Fruit fly (Drosophila melanogaster) whole organism, embryonic: Measurements from ENCODE around the gene holn1.
A peak's percentile ranks its signal among the peaks of the same experiment; 100 is the strongest.

Experiments used
- BEAF-32 ChIP-seq: fragments of 200-800 bp; sonication (Bioruptor generic); optimal IDR thresholded peaks from 3 replicates; lab custom pipeline; 2017; ENCODE audit warnings: missing biosample characterization, missing genetic modification characterization, mild to moderate bottlenecking, moderate library complexity, missing genetic modification reagents
- Bgb ChIP-seq: fragments of 200-800 bp; sonication (Bioruptor generic); IDR thresholded peaks from 2 replicates; pipeline ENCODE4 v1.3.6; 2022; ENCODE audit warnings: missing biosample characterization, missing genetic modification characterization; ENCODE audit not compliant: partially characterized antibody
- CG11695 ChIP-seq: fragments of 200-800 bp; sonication (Bioruptor generic); IDR thresholded peaks from 3 replicates; pipeline ENCODE4 v1.3.6; 2022; ENCODE audit warnings: missing biosample characterization, missing genetic modification characterization
- CG12071 ChIP-seq: fragments of 200-800 bp; sonication (Bioruptor generic); optimal IDR thresholded peaks from 3 replicates; lab custom pipeline; 2018; ENCODE audit warnings: missing biosample characterization, mild to moderate bottlenecking, missing genetic modification characterization
- CG13287 ChIP-seq: fragments of 200-800 bp; sonication (Bioruptor generic); IDR thresholded peaks from 2 replicates; pipeline ENCODE4 v1.3.6; 2022; ENCODE audit warnings: missing biosample characterization, missing genetic modification characterization; ENCODE audit not compliant: partially characterized antibody
- CG13775 ChIP-seq: fragments of 200-800 bp; sonication (Bioruptor generic); optimal IDR thresholded peaks from 3 replicates; lab custom pipeline; 2017; ENCODE audit warnings: missing biosample characterization, mild to moderate bottlenecking, missing genetic modification characterization
- CG15514 ChIP-seq: fragments of 200-800 bp; sonication (Bioruptor generic); optimal IDR thresholded peaks from 3 replicates; lab custom pipeline; 2017; ENCODE audit warnings: missing biosample characterization, missing genetic modification characterization, mild to moderate bottlenecking, moderate library complexity, missing genetic modification reagents
- CG17612 ChIP-seq: fragments of 200-800 bp; sonication (Bioruptor generic); IDR thresholded peaks from 2 replicates; pipeline ENCODE4 v1.3.6; 2022; ENCODE audit warnings: missing biosample characterization, missing genetic modification characterization
- CG2116 ChIP-seq: fragments of 200-800 bp; sonication (Bioruptor generic); optimal IDR thresholded peaks from 3 replicates; lab custom pipeline; 2018; ENCODE audit warnings: missing biosample characterization, mild to moderate bottlenecking, missing genetic modification characterization
- CG4404 ChIP-seq: fragments of 200-800 bp; sonication (Bioruptor generic); IDR thresholded peaks from 2 replicates; pipeline ENCODE4 v1.3.6; 2022; ENCODE audit warnings: missing biosample characterization, missing genetic modification characterization
- CG4820 ChIP-seq: fragments of 200-800 bp; sonication (Bioruptor generic); optimal IDR thresholded peaks from 3 replicates; lab custom pipeline; 2016; ENCODE audit warnings: missing biosample characterization, missing genetic modification characterization
- CG5180 ChIP-seq: fragments of 200-800 bp; sonication (Bioruptor generic); optimal IDR thresholded peaks from 3 replicates; lab custom pipeline; 2017; ENCODE audit warnings: missing biosample characterization, missing genetic modification characterization, mild to moderate bottlenecking, moderate library complexity, missing genetic modification reagents
- CG6254 ChIP-seq: fragments of 200-800 bp; sonication (Bioruptor generic); optimal IDR thresholded peaks from 3 replicates; lab custom pipeline; 2017; ENCODE audit warnings: mild to moderate bottlenecking, missing biosample characterization, missing genetic modification reagents, missing genetic modification characterization
- CG6765 ChIP-seq: fragments of 200-800 bp; sonication (Bioruptor generic); optimal IDR thresholded peaks from 3 replicates; lab custom pipeline; 2017; ENCODE audit warnings: missing biosample characterization, mild to moderate bottlenecking, missing genetic modification characterization
- CG6791 ChIP-seq: fragments of 200-800 bp; sonication (Bioruptor generic); IDR thresholded peaks from 3 replicates; pipeline ENCODE4 v1.3.6; 2022; ENCODE audit warnings: missing biosample characterization, missing genetic modification characterization; ENCODE audit not compliant: partially characterized antibody
- Dip2 ChIP-seq: fragments of 200-800 bp; sonication (Bioruptor generic); IDR thresholded peaks from 2 replicates; pipeline ENCODE4 v1.3.6; 2022; ENCODE audit warnings: missing biosample characterization, missing genetic modification characterization
- Dll ChIP-seq: fragments of 200-800 bp; sonication (Bioruptor generic); IDR thresholded peaks from 4 replicates; pipeline ENCODE4 v1.3.6; 2022; ENCODE audit warnings: missing biosample characterization, missing genetic modification characterization; ENCODE audit not compliant: partially characterized antibody
- Dp ChIP-seq: fragments of 200-800 bp; sonication (Bioruptor generic); optimal IDR thresholded peaks from 2 replicates; lab custom pipeline; 2018; ENCODE audit warnings: missing biosample characterization, mild to moderate bottlenecking, missing genetic modification characterization, moderate library complexity
- Dref ChIP-seq: fragments of 200-800 bp; sonication (Bioruptor generic); IDR thresholded peaks from 2 replicates; pipeline ENCODE4 v1.3.6; 2022; ENCODE audit warnings: missing biosample characterization, missing genetic modification characterization
- E2f2 ChIP-seq: fragments of 200-800 bp; sonication (Bioruptor generic); IDR thresholded peaks from 2 replicates; pipeline ENCODE4 v1.3.6; 2022; ENCODE audit warnings: missing biosample characterization, missing genetic modification characterization
- MBD-R2 ChIP-seq: fragments of 200-800 bp; sonication (Bioruptor generic); IDR thresholded peaks from 2 replicates; pipeline ENCODE4 v1.3.6; 2022; ENCODE audit warnings: missing biosample characterization, missing genetic modification characterization
- Myb ChIP-seq: fragments of 200-800 bp; sonication (Bioruptor generic); optimal IDR thresholded peaks from 2 replicates; lab custom pipeline; 2016; ENCODE audit warnings: missing biosample characterization, missing genetic modification characterization
- NFAT ChIP-seq: fragments of 200-800 bp; sonication (Bioruptor generic); IDR thresholded peaks from 2 replicates; pipeline ENCODE4 v1.3.6; 2022; ENCODE audit warnings: missing biosample characterization, missing genetic modification characterization
- Ravus ChIP-seq: fragments of 200-800 bp; sonication (Bioruptor generic); IDR thresholded peaks from 2 replicates; pipeline ENCODE4 v1.3.6; 2022; ENCODE audit warnings: missing biosample characterization, missing genetic modification characterization
- Scr ChIP-seq: fragments of 200-800 bp; sonication (Bioruptor generic); IDR thresholded peaks from 2 replicates; pipeline ENCODE4 v1.3.6; 2022; ENCODE audit warnings: missing biosample characterization, missing genetic modification characterization; ENCODE audit not compliant: partially characterized antibody
- Six4 ChIP-seq: fragments of 200-800 bp; sonication (Bioruptor generic); optimal IDR thresholded peaks from 2 replicates; lab custom pipeline; 2016; ENCODE audit warnings: missing biosample characterization, missing genetic modification characterization
- ac ChIP-seq: fragments of 200-800 bp; sonication (Bioruptor generic); optimal IDR thresholded peaks from 3 replicates; lab custom pipeline; 2017; ENCODE audit warnings: missing biosample characterization, mild to moderate bottlenecking, missing genetic modification characterization
- amos ChIP-seq: fragments of 200-800 bp; sonication (Bioruptor generic); IDR thresholded peaks from 2 replicates; pipeline ENCODE4 v1.3.6; 2022; ENCODE audit warnings: missing biosample characterization, missing genetic modification characterization; ENCODE audit not compliant: partially characterized antibody
- bsh ChIP-seq, 2 experiments: fragments of 200-800 bp; sonication (Bioruptor generic); optimal IDR thresholded peaks; 2 replicates each; lab custom pipeline; 2017 to 2018; ENCODE audit warnings: mild to moderate bottlenecking in 2 of 2, missing biosample characterization in 2 of 2, missing genetic modification characterization in 2 of 2, moderate library complexity in 1 of 2
- chif ChIP-seq, 2 experiments: fragments of 200-800 bp; sonication (Bioruptor generic); optimal IDR thresholded peaks; 3 replicates each; lab custom pipeline; 2016; ENCODE audit warnings: missing biosample characterization in 2 of 2, missing genetic modification characterization in 2 of 2
- dati ChIP-seq: fragments of 200-800 bp; sonication (Bioruptor generic); IDR thresholded peaks from 2 replicates; pipeline ENCODE4 v1.3.6; 2022; ENCODE audit warnings: missing biosample characterization, missing genetic modification characterization
- eve ChIP-seq, 2 experiments: fragments of >200 bp; optimal IDR thresholded peaks; 2 replicates each; lab custom pipeline; 2017; ENCODE audit warnings: missing biosample characterization in 2 of 2, missing genetic modification characterization in 2 of 2
- grau ChIP-seq: fragments of 200-800 bp; optimal IDR thresholded peaks from 3 replicates; lab custom pipeline; 2019; ENCODE audit warnings: missing biosample characterization, mild to moderate bottlenecking, missing genetic modification characterization, moderate library complexity
- hbn ChIP-seq: fragments of 200-800 bp; sonication (Bioruptor generic); IDR thresholded peaks from 2 replicates; pipeline ENCODE4 v1.3.6; 2022; ENCODE audit warnings: missing biosample characterization, missing genetic modification characterization; ENCODE audit not compliant: partially characterized antibody
- lab ChIP-seq: fragments of 200-800 bp; sonication (Bioruptor generic); optimal IDR thresholded peaks from 3 replicates; lab custom pipeline; 2017; ENCODE audit warnings: missing biosample characterization, missing genetic modification characterization, mild to moderate bottlenecking, moderate library complexity, missing genetic modification reagents
- nerfin-2 ChIP-seq: fragments of 200-800 bp; sonication (Bioruptor generic); IDR thresholded peaks from 2 replicates; pipeline ENCODE4 v1.3.6; 2022; ENCODE audit warnings: missing biosample characterization, missing genetic modification characterization; ENCODE audit not compliant: partially characterized antibody
- pzg ChIP-seq: fragments of 200-800 bp; sonication (Bioruptor generic); optimal IDR thresholded peaks from 3 replicates; lab custom pipeline; 2018; ENCODE audit warnings: missing biosample characterization, mild to moderate bottlenecking, missing genetic modification characterization, moderate library complexity
- rib ChIP-seq: fragments of 200-800 bp; sonication (Bioruptor generic); IDR thresholded peaks from 2 replicates; pipeline ENCODE4 v1.3.6; 2022; ENCODE audit warnings: missing biosample characterization, missing genetic modification characterization
- row ChIP-seq: fragments of 200-800 bp; sonication (Bioruptor generic); IDR thresholded peaks from 3 replicates; pipeline ENCODE4 v1.3.6; 2022; ENCODE audit warnings: missing biosample characterization, missing genetic modification characterization
- sna ChIP-seq: fragments of 200-800 bp; sonication (Bioruptor generic); IDR thresholded peaks from 2 replicates; pipeline ENCODE4 v1.3.6; 2022; ENCODE audit warnings: missing biosample characterization, missing genetic modification characterization; ENCODE audit not compliant: partially characterized antibody
- stwl ChIP-seq: fragments of 200-800 bp; sonication (Bioruptor generic); optimal IDR thresholded peaks from 3 replicates; lab custom pipeline; 2018; ENCODE audit warnings: missing biosample characterization, mild to moderate bottlenecking, missing genetic modification characterization, moderate library complexity
- wek ChIP-seq: fragments of 200-800 bp; sonication (Bioruptor generic); optimal IDR thresholded peaks from 3 replicates; lab custom pipeline; 2018; ENCODE audit warnings: missing biosample characterization, mild to moderate bottlenecking, missing genetic modification characterization, moderate library complexity
- wor ChIP-seq: fragments of 200-800 bp; sonication (Bioruptor generic); IDR thresholded peaks from 2 replicates; pipeline ENCODE4 v1.3.6; 2022; ENCODE audit warnings: missing biosample characterization, missing genetic modification characterization

The holn1 gene

DNA sequence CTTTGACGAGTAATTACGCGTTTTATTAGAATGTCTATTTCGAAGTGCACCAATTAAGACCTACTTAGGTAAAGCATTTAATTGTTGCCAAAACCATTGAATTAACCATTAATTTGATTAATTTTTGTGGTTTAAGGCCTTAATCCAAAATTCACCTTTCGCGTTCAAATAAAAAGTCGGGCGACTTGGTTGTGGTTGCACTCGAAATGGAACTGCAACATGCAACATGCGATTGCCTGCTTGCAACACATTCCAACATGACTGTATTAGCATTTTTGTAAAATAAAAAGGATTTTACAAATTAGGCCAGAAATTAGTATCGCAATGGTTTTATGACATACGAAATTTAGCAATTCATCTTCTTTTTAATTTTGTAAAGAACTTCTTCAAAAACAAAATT, 39.0 kb downstream of the holn1 start:
- TF ChIP-seq MBD-R2 (GFP tag; lab: Robert Waterston, UW) = no peak
- peak; percentile 91 for TF ChIP-seq CG5180 (GFP tag; lab: Kevin White, UChicago)

DNA sequence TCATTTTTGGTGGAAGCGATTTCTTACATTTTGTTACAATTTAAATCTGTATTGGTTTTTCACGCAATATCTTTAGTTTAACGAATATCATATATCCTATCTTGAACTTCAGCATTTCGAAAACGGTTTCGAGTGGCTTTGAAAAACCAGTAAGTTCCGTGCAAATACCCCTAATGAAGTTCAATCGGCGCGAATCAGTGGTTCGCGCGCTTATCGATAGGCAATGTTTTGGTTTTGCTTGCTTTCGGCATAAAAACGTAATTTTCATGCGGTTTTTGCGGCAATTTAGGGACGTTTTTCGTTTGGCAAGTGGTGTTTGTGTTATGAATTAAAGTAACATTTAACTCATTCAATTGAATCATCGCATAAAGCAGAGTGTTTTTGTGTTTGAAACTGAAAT, 41.1 kb downstream of the holn1 start, which contains the start of gene RluA-2:
Gene RluA-2, plus strand, starts transcription at position 195 of the 400 bp plus-strand sequence.
- TF ChIP-seq Dip2 = no peak
- no peak for TF ChIP-seq wor
- TF ChIP-seq CG4404 (GFP tag; lab: Robert Waterston, UW) = no peak
- TF ChIP-seq grau (tag; lab: Kevin White, UChicago) = no peak
- no peak for TF ChIP-seq chif (GFP tag; optimal IDR thresholded peaks at IDR 0.05; lab: Kevin White, UChicago)
- TF ChIP-seq wek (GFP tag; lab: Kevin White, UChicago) = peak; percentile 94
- TF ChIP-seq amos = peak; percentile 18; the same call in 1 of the 2 replicates
- TF ChIP-seq CG15514 (GFP tag; lab: Kevin White, UChicago) = peak; percentile 98
- TF ChIP-seq CG6791 (GFP tag; lab: Robert Waterston, UW) = no peak
- TF ChIP-seq eve (GFP tag; optimal IDR thresholded peaks at IDR 0.05; lab: Kevin White, UChicago) = peak in 1 of 2 experiments; percentile 26
- peak; percentile 61 for TF ChIP-seq CG13287 (GFP tag; lab: Robert Waterston, UW)
- peak; percentile 22 for TF ChIP-seq pzg (GFP tag; lab: Kevin White, UChicago)
- TF ChIP-seq Bgb (GFP tag; lab: Robert Waterston, UW) = peak; percentile 24; the same call in 1 of the 2 replicates
- no peak for TF ChIP-seq Ravus
- TF ChIP-seq CG6765 = no peak
- TF ChIP-seq CG12071 (GFP tag; lab: Kevin White, UChicago) = no peak
- TF ChIP-seq Dp (GFP tag; lab: Kevin White, UChicago) = peak; percentile 49
- TF ChIP-seq row (GFP tag; lab: Robert Waterston, UW) = 0 out of 3 replicates have a peak, but pooled peaks have one; percentile 11
- no peak for TF ChIP-seq CG17612
- TF ChIP-seq ac (GFP tag; lab: Kevin White, UChicago) = no peak
- TF ChIP-seq CG13775 (GFP tag; lab: Kevin White, UChicago) = no peak
- peak; percentile 48 for TF ChIP-seq E2f2 (GFP tag; lab: Robert Waterston, UW)
- peak; percentile 15; the same call in 1 of the 2 replicates for TF ChIP-seq hbn (GFP tag; lab: Robert Waterston, UW)
- 0 out of 4 replicates have a peak, but pooled peaks have one; percentile 43 for TF ChIP-seq Dll (GFP tag; lab: Robert Waterston, UW)
- TF ChIP-seq bsh (GFP tag; optimal IDR thresholded peaks at IDR 0.05; lab: Kevin White, UChicago) = no peak
- no peak for TF ChIP-seq CG11695 (GFP tag; lab: Robert Waterston, UW)
- no peak for TF ChIP-seq rib
- peak; percentile 33 for TF ChIP-seq BEAF-32
- peak; percentile 38 for TF ChIP-seq stwl (tag; lab: Kevin White, UChicago)
- TF ChIP-seq Scr (GFP tag; lab: Robert Waterston, UW) = peak; percentile 53; the same call in 1 of the 2 replicates
- TF ChIP-seq CG2116 (GFP tag; lab: Kevin White, UChicago) = peak; percentile 4
- TF ChIP-seq lab (GFP tag; lab: Kevin White, UChicago) = no peak
- TF ChIP-seq sna (GFP tag; lab: Robert Waterston, UW) = 0 out of 2 replicates have a peak, but pooled peaks have one; percentile 40
- no peak for TF ChIP-seq CG4820 (GFP tag; lab: Kevin White, UChicago)
- TF ChIP-seq MBD-R2 (GFP tag; lab: Robert Waterston, UW) = peak; percentile 52; the same call in 1 of the 2 replicates
- TF ChIP-seq Six4 = no peak
- TF ChIP-seq nerfin-2 (GFP tag; lab: Robert Waterston, UW) = no peak
- peak; percentile 58 for TF ChIP-seq Dref (GFP tag; lab: Robert Waterston, UW)
- no peak for TF ChIP-seq CG6254 (GFP tag; lab: Kevin White, UChicago)
- peak; percentile 81 for TF ChIP-seq Myb (GFP tag; lab: Kevin White, UChicago)
- no peak for TF ChIP-seq NFAT
- no peak for TF ChIP-seq dati (GFP tag; lab: Robert Waterston, UW)
